Worm (Caenorhabditis elegans) whole organism, L3 larva: Measurements from ENCODE around the gene F53H4.4.

Experiments used
- nhr-237 ChIP-seq: fragments of 150-350 bp; optimal IDR thresholded peaks from 2 replicates; lab custom pipeline; 2014; ENCODE audit warnings: missing biosample characterization, missing genetic modification characterization
- nhr-28 ChIP-seq: fragments of 150-350 bp; optimal IDR thresholded peaks from 2 replicates; lab custom pipeline; 2014; ENCODE audit warnings: missing biosample characterization, missing genetic modification characterization
- unc-39 ChIP-seq: sonication (generic microtip); optimal IDR thresholded peaks from 4 replicates; lab custom pipeline; 2017; ENCODE audit warnings: missing biosample characterization, missing genetic modification characterization
- unc-62 ChIP-seq: fragments of 150-350 bp; sonication (generic microtip); optimal IDR thresholded peaks from 4 replicates; lab custom pipeline; 2014; ENCODE audit warnings: missing biosample characterization, missing genetic modification reagents, missing genetic modification characterization

DNA sequence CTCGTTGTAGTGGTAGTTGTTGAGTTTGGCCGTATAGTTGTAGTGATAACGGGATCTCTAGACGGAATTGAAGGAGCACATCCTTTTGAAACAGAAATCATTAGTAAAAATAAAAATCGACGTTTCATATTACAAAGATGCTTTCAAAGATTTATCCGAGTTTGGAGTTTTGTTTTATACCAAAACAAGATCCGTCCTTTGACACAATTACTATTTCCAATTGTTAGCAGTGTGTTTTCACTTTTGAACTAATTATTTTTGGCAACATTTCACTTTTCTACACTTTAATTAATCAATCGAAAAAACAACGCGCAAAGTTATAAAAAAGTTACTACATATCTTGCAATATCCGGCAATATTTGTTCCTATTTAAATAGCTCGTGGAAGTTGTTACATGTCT lies 50.8 kb downstream of the F53H4.4 start, which contains the start of the genes F31B9.4 and F31B9.2:
- TF ChIP-seq unc-62 (GFP tag; lab: Kevin White, UChicago) (no peak), nhr-28 (no peak), unc-39 (tag; lab: Kevin White, UChicago) (no peak), nhr-237 (tag; lab: Kevin White, UChicago) (no peak)
